Worm (Caenorhabditis elegans): ENCODE results near the gene cnnm-2.

cnnm-2 gene

DNA sequence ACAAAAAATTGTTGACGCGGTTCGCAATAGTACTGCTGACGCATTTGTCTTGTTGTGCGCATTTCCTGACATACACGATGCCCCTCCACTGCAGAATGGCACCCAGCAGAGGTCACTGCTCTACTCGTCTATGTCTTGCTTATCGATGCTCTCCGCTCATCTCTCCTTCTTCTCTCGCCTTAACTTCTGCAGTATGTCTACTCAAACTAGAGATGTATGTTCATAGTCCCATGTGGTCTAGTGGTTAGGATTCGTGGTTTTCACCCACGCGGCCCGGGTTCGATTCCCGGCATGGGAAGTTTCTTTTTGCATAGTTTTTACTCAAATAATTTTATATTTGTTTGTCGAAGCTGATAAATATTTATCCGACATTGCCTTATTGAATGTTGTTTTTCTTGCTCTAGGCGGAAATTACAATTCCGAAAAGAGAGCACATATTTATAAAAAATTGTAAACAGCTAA lies 24.0 kb downstream of the cnnm-2 start, which contains the start of gene C28G1.2 (continued):
- TF ChIP-seq hlh-30 (tag; optimal IDR thresholded peaks at IDR 0.05; ENCODE audit: insufficient read depth) (peak; percentile 82), R02D3.7 (tag; optimal IDR thresholded peaks at IDR 0.05) (peak; percentile 48), php-3 (GFP tag; IDR thresholded peaks at IDR 0.05) (peak; percentile 78), gei-8 (GFP tag; optimal IDR thresholded peaks at IDR 0.05) (peak; percentile 87), ama-1 (optimal IDR thresholded peaks at IDR 0.05) (no peak), vab-7 (GFP tag; IDR thresholded peaks at IDR 0.05) (peak; percentile 94), ztf-7 (tag; optimal IDR thresholded peaks at IDR 0.05) (peak; percentile 90), pha-4 (GFP tag; IDR thresholded peaks at IDR 0.05) (peak; percentile 97), pha-4 (tag; optimal IDR thresholded peaks at IDR 0.05) (peak; percentile 37), ztf-11 (tag; optimal IDR thresholded peaks at IDR 0.05) (no peak), saeg-2 (GFP tag; IDR thresholded peaks at IDR 0.05) (peak; percentile 87), nhr-77 (tag; optimal IDR thresholded peaks at IDR 0.05) (peak; percentile 87), zfp-3 (GFP tag; conservative IDR thresholded peaks at IDR 0.05) (peak; percentile 88), dve-1 (tag; optimal IDR thresholded peaks at IDR 0.05; ENCODE audit: insufficient read depth) (peak; percentile 95), ZK546.5 (tag; optimal IDR thresholded peaks at IDR 0.05) (no peak), dpl-1 (GFP tag; optimal IDR thresholded peaks at IDR 0.05) (peak; percentile 77), nhr-28 (tag; optimal IDR thresholded peaks at IDR 0.05) (peak; percentile 72), dmd-8 (GFP tag; IDR thresholded peaks at IDR 0.05) (peak; percentile 98), F49E8.2 (tag; optimal IDR thresholded peaks at IDR 0.05; ENCODE audit: borderline replicate concordance) (peak; percentile 47), madf-5 (GFP tag; IDR thresholded peaks at IDR 0.05) (peak; percentile 91 to 98), hif-1 (tag; optimal IDR thresholded peaks at IDR 0.05) (peak; percentile 38 to 78)

DNA sequence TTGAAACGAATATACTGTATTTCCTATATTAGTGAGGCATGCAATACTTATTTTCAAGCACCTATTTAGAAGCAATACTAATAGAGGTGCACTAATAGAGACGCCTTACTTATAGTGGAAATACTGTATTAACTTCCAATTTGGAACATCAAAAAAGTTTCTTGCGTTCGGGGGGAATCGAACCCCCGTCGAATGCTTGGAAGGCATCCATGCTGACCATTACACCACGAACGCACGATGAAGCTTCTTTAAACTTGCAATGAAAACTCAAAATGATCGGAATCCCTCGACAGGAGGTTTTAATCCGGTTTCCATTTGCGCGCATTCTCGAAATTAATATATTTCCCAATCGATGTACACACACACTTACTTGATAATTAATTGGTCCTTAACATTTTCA lies 26.3 kb downstream of the cnnm-2 start:
- TF ChIP-seq php-3 (GFP tag; IDR thresholded peaks at IDR 0.05) (0 out of 2 replicates have a peak, but pooled peaks have one; percentile 27), zip-2 (tag; optimal IDR thresholded peaks at IDR 0.05) (peak; percentile 12), mdl-1 (tag; optimal IDR thresholded peaks at IDR 0.05) (no peak), mdt-29 (GFP tag; IDR thresholded peaks at IDR 0.05) (0 out of 2 replicates have a peak, but pooled peaks have one; percentile 52), nhr-10 (tag; optimal IDR thresholded peaks at IDR 0.05) (no peak), ztf-7 (tag; optimal IDR thresholded peaks at IDR 0.05) (no peak), sdz-12 (GFP tag; optimal IDR thresholded peaks at IDR 0.05) (no peak), zag-1 (tag; optimal IDR thresholded peaks at IDR 0.05) (no peak), jun-1 (tag; optimal IDR thresholded peaks at IDR 0.05) (no peak), zip-11 (GFP tag; IDR thresholded peaks at IDR 0.05) (no peak), tra-1 (GFP tag; IDR thresholded peaks at IDR 0.05) (no peak; the same call in 1 of the 2 replicates), lin-13 (GFP tag; optimal IDR thresholded peaks at IDR 0.05) (peak; percentile 10), mes-2 (tag; optimal IDR thresholded peaks at IDR 0.05; ENCODE audit: poor library complexity, severe bottlenecking) (no peak), daf-12 (tag; optimal IDR thresholded peaks at IDR 0.05) (no peak), ceh-20 (GFP tag; IDR thresholded peaks at IDR 0.05) (no peak; the same call in 1 of the 2 replicates), ceh-28 (tag; optimal IDR thresholded peaks at IDR 0.05) (no peak), ZK337.2 (GFP tag; IDR thresholded peaks at IDR 0.05) (no peak), egl-43 (GFP tag; IDR thresholded peaks at IDR 0.05) (peak; percentile 86), F44E2.7 (GFP tag; IDR thresholded peaks at IDR 0.05) (no peak), Y48G9A.11 (GFP tag; IDR thresholded peaks at IDR 0.05) (no peak), egl-27 (tag; optimal IDR thresholded peaks at IDR 0.05) (no peak), spr-1 (tag; optimal IDR thresholded peaks at IDR 0.05) (no peak), snpc-1.2 (GFP tag; IDR thresholded peaks at IDR 0.05) (no peak), nhr-237 (tag; optimal IDR thresholded peaks at IDR 0.05) (no peak), lin-1 (GFP tag; IDR thresholded peaks at IDR 0.05) (no peak), nhr-41 (GFP tag; IDR thresholded peaks at IDR 0.05) (peak; percentile 82; the same call in 1 of the 2 replicates), lim-7 (GFP tag; IDR thresholded peaks at IDR 0.05) (peak; percentile 91), nhr-28 (tag; optimal IDR thresholded peaks at IDR 0.05) (no peak), F37D6.2 (tag; optimal IDR thresholded peaks at IDR 0.05) (no peak), duxl-1 (tag; optimal IDR thresholded peaks at IDR 0.05; ENCODE audit: poor library complexity) (peak; percentile 41), lir-3 (tag; optimal IDR thresholded peaks at IDR 0.05) (no peak), lin-39 (tag; optimal IDR thresholded peaks at IDR 0.05) (no peak), attf-4 (tag; optimal IDR thresholded peaks at IDR 0.05) (no peak)

Measured in whole organism, L4 larva.